Worm (Caenorhabditis elegans) whole organism, L1 larva: Measurements from ENCODE around the gene hpo-30.

Source experiments
- C16A3.4 ChIP-seq: fragments of 150-350 bp; optimal IDR thresholded peaks from 2 replicates; lab custom pipeline; 2014; ENCODE audit warnings: missing biosample characterization, missing genetic modification characterization
- C34B4.2 ChIP-seq: sonication (generic microtip); optimal IDR thresholded peaks from 2 replicates; lab custom pipeline; 2017; ENCODE audit warnings: mild to moderate bottlenecking, missing genetic modification characterization, missing compliant biosample characterization
- aly-2 ChIP-seq: fragments of 150-350 bp; optimal IDR thresholded peaks from 2 replicates; lab custom pipeline; 2014; ENCODE audit warnings: missing biosample characterization, missing genetic modification characterization
- ceh-82 ChIP-seq, 3 experiments: fragments of 150-350 bp in 1 of 3; sonication (generic microtip) in 2 of 3; optimal IDR thresholded peaks; 2 replicates each; lab custom pipeline; 2014 to 2017; ENCODE audit warnings: missing biosample characterization in 3 of 3, missing genetic modification characterization in 3 of 3
- ceh-88 ChIP-seq: fragments of 200-800 bp; sonication (Bioruptor generic); IDR thresholded peaks from 2 replicates; pipeline ENCODE4 v1.3.6; 2022; ENCODE audit warnings: missing genetic modification characterization, missing compliant biosample characterization
- ces-1 ChIP-seq: fragments of 150-350 bp; optimal IDR thresholded peaks from 2 replicates; lab custom pipeline; 2014; ENCODE audit warnings: missing biosample characterization, missing genetic modification reagents, missing genetic modification characterization
- dpl-1 ChIP-seq, 3 experiments: fragments of 150-350 bp in 2 of 3; sonication (generic microtip) in 1 of 3; optimal IDR thresholded peaks; 2 replicates each; lab custom pipeline; 2014 to 2017; ENCODE audit warnings: missing biosample characterization in 3 of 3, missing genetic modification characterization in 3 of 3, missing genetic modification reagents in 3 of 3
- efl-1 ChIP-seq, 4 experiments: fragments of 150-350 bp; optimal IDR thresholded peaks in 3 of 4; peaks in 1 of 4; 1 replicate in 1 of 4; 2 replicates in 3 of 4; lab custom pipeline; 2014; ENCODE audit warnings: missing biosample characterization in 2 of 4, missing genetic modification characterization in 2 of 4, missing genetic modification reagents in 2 of 4
- fkh-4 ChIP-seq: sonication (generic microtip); optimal IDR thresholded peaks from 2 replicates; lab custom pipeline; 2016; ENCODE audit warnings: missing compliant biosample characterization, missing genetic modification characterization, borderline replicate concordance
- fos-1 ChIP-seq: fragments of 150-350 bp; optimal IDR thresholded peaks from 2 replicates; lab custom pipeline; 2014; ENCODE audit warnings: missing biosample characterization, missing genetic modification characterization
- grh-1 ChIP-seq: fragments of 200-800 bp; sonication (Bioruptor generic); IDR thresholded peaks from 2 replicates; pipeline ENCODE4 v1.3.6; 2022; ENCODE audit warnings: missing genetic modification reagents, missing genetic modification characterization, missing compliant biosample characterization
- hlh-17 ChIP-seq: fragments of 200-800 bp; sonication (Bioruptor generic); optimal IDR thresholded peaks from 2 replicates; lab custom pipeline; 2018; ENCODE audit warnings: missing genetic modification characterization, mild to moderate bottlenecking, missing compliant biosample characterization, moderate library complexity, borderline replicate concordance
- irx-1 ChIP-seq: sonication (generic microtip); optimal IDR thresholded peaks from 2 replicates; lab custom pipeline; 2016; ENCODE audit warnings: missing genetic modification characterization, missing compliant biosample characterization
- jun-1 ChIP-seq: fragments of 150-350 bp; optimal IDR thresholded peaks from 2 replicates; lab custom pipeline; 2014; ENCODE audit warnings: missing biosample characterization, missing genetic modification reagents, missing genetic modification characterization
- lin-13 ChIP-seq: fragments of 150-350 bp; optimal IDR thresholded peaks from 2 replicates; lab custom pipeline; 2014; ENCODE audit warnings: missing biosample characterization, missing genetic modification reagents, missing genetic modification characterization
- lin-14 ChIP-seq: fragments of 200-800 bp; sonication (Bioruptor generic); optimal IDR thresholded peaks from 2 replicates; lab custom pipeline; 2018; ENCODE audit warnings: mild to moderate bottlenecking, missing genetic modification characterization, moderate library complexity, missing compliant biosample characterization
- lin-15B ChIP-seq: fragments of 150-350 bp; sonication (generic microtip); optimal IDR thresholded peaks from 3 replicates; lab custom pipeline; 2014; ENCODE audit warnings: missing biosample characterization, missing genetic modification characterization
- lin-35 ChIP-seq, 2 experiments: fragments of 150-350 bp; optimal IDR thresholded peaks; 2 replicates each; lab custom pipeline; 2014; ENCODE audit warnings: missing biosample characterization in 2 of 2, missing genetic modification characterization in 2 of 2, missing genetic modification reagents in 2 of 2
- mdl-1 ChIP-seq, 2 experiments: fragments of 150-350 bp; optimal IDR thresholded peaks; 2 replicates each; lab custom pipeline; 2014 to 2017; ENCODE audit warnings: missing biosample characterization in 2 of 2, missing genetic modification characterization in 2 of 2, inconsistent platforms in 1 of 2
- mep-1 ChIP-seq: fragments of 150-350 bp; optimal IDR thresholded peaks from 2 replicates; lab custom pipeline; 2014; ENCODE audit warnings: missing biosample characterization, missing genetic modification characterization
- nhr-71 ChIP-seq: sonication (generic microtip); optimal IDR thresholded peaks from 2 replicates; lab custom pipeline; 2016; ENCODE audit warnings: mild to moderate bottlenecking, missing genetic modification characterization, moderate library complexity, missing compliant biosample characterization
- nhr-76 ChIP-seq: sonication (generic microtip); optimal IDR thresholded peaks from 2 replicates; lab custom pipeline; 2017; ENCODE audit warnings: missing biosample characterization, missing genetic modification characterization
- nhr-77 ChIP-seq: fragments of 150-350 bp; optimal IDR thresholded peaks from 2 replicates; lab custom pipeline; 2014; ENCODE audit warnings: missing biosample characterization, missing genetic modification characterization
- nhr-85 ChIP-seq: sonication (generic microtip); peaks from one replicate; lab custom pipeline; 2016; ENCODE audit warnings: missing genetic modification characterization, inconsistent platforms, missing compliant biosample characterization
- nhr-90 ChIP-seq: sonication (generic microtip); optimal IDR thresholded peaks from 2 replicates; lab custom pipeline; 2016; ENCODE audit warnings: mild to moderate bottlenecking, missing genetic modification characterization, missing compliant biosample characterization; ENCODE audit not compliant: poor library complexity
- skn-1 ChIP-seq: fragments of 150-350 bp; optimal IDR thresholded peaks from 2 replicates; lab custom pipeline; 2014; ENCODE audit warnings: missing biosample characterization, missing genetic modification characterization
- snpc-4 ChIP-seq: fragments of 150-350 bp; optimal IDR thresholded peaks from 2 replicates; lab custom pipeline; 2014; ENCODE audit warnings: missing biosample characterization, missing genetic modification characterization
- snu-23 ChIP-seq: sonication (generic microtip); optimal IDR thresholded peaks from 2 replicates; lab custom pipeline; 2016; ENCODE audit warnings: missing genetic modification characterization, missing compliant biosample characterization
- sup-37 ChIP-seq: fragments of 200-800 bp; sonication (Bioruptor generic); optimal IDR thresholded peaks from 2 replicates; lab custom pipeline; 2018; ENCODE audit warnings: mild to moderate bottlenecking, missing genetic modification characterization, missing compliant biosample characterization
- tbx-2 ChIP-seq: sonication (generic microtip); optimal IDR thresholded peaks from 2 replicates; lab custom pipeline; 2016; ENCODE audit warnings: missing genetic modification characterization, missing compliant biosample characterization
- tlp-1 ChIP-seq: fragments of 150-350 bp; optimal IDR thresholded peaks from 2 replicates; lab custom pipeline; 2014; ENCODE audit warnings: missing biosample characterization, missing genetic modification characterization
- unc-130 ChIP-seq: fragments of 150-350 bp; optimal IDR thresholded peaks from 2 replicates; lab custom pipeline; 2017; ENCODE audit warnings: missing biosample characterization, missing genetic modification characterization, inconsistent platforms
- zip-4 ChIP-seq: fragments of 200-800 bp; sonication (Bioruptor generic); optimal IDR thresholded peaks from 2 replicates; lab custom pipeline; 2018; ENCODE audit warnings: mild to moderate bottlenecking, missing genetic modification characterization, moderate library complexity, missing compliant biosample characterization
- ztf-11 ChIP-seq, 2 experiments: sonication (generic microtip); optimal IDR thresholded peaks; 2 replicates each; lab custom pipeline; 2016 to 2017; ENCODE audit warnings: missing genetic modification characterization in 2 of 2, missing biosample characterization in 1 of 2, missing compliant biosample characterization in 1 of 2

Gene hpo-30

ce11 chrV:12281508-12281907 is 28.6 kb downstream of the hpo-30 start:
- no peak for TF ChIP-seq tbx-2 (tag; lab: Kevin White, UChicago)
- TF ChIP-seq unc-130 = no peak
- TF ChIP-seq nhr-90 (tag; lab: Kevin White, UChicago) = no peak
- TF ChIP-seq C34B4.2 (tag; lab: Kevin White, UChicago) = no peak
- no peak for TF ChIP-seq nhr-77
- TF ChIP-seq C16A3.4 (tag; lab: Kevin White, UChicago) = no peak
- TF ChIP-seq nhr-85 = no peak

- TF ChIP-seq snu-23 (GFP tag; lab: Kevin White, UChicago) (no peak), ztf-11 (tag; optimal IDR thresholded peaks at IDR 0.05; lab: Kevin White, UChicago) (no peak), lin-14 (GFP tag; lab: Kevin White, UChicago) (no peak), zip-4 (no peak), dpl-1 (GFP tag; optimal IDR thresholded peaks at IDR 0.05; lab: Kevin White, UChicago) (no peak), aly-2 (tag; lab: Kevin White, UChicago) (no peak), fos-1 (tag; lab: Kevin White, UChicago) (no peak), unc-130 (no peak), snpc-4 (no peak), tlp-1 (no peak), irx-1 (tag; lab: Kevin White, UChicago) (no peak), lin-13 (no peak), ceh-88 (GFP tag; lab: Robert Waterston, UW) (no peak)
Measured at ce11 chrV:12276946-12277345, 33.2 kb downstream of the hpo-30 start, which contains the start of gene bnc-1. Gene bnc-1, minus strand, starts transcription at chrV:12277046.

- TF ChIP-seq efl-1 (optimal IDR thresholded peaks at IDR 0.05; lab: Kevin White, UChicago) (no peak), efl-1 (GFP tag; optimal IDR thresholded peaks at IDR 0.05 in 1 of 2; lab: Kevin White, UChicago) (peak in 1 of 2 experiments; percentile 57), nhr-71 (tag; lab: Kevin White, UChicago) (no peak)
Measured at ce11 chrV:12275714-12276113, 34.4 kb downstream of the hpo-30 start.

ce11 chrV:12271495-12271894 is 38.7 kb downstream of the hpo-30 start, which contains the start of the genes tsfm-1 and capg-2:
Gene tsfm-1, minus strand, starts transcription at chrV:12271551.
Gene capg-2, plus strand, starts transcription at chrV:12271873.
- TF ChIP-seq lin-35 (GFP tag; optimal IDR thresholded peaks at IDR 0.05; lab: Kevin White, UChicago) (peak; percentile 58 to 84), sup-37 (GFP tag; lab: Kevin White, UChicago) (no peak), fkh-4 (tag; lab: Kevin White, UChicago) (no peak), hlh-17 (no peak), grh-1 (GFP tag; lab: Robert Waterston, UW) (no peak), mep-1 (tag; lab: Kevin White, UChicago) (peak; percentile 7), lin-15B (tag; lab: Kevin White, UChicago) (peak; percentile 7), efl-1 (optimal IDR thresholded peaks at IDR 0.05; lab: Kevin White, UChicago) (peak; percentile 27 to 69), efl-1 (GFP tag; optimal IDR thresholded peaks at IDR 0.05 in 1 of 2; lab: Kevin White, UChicago) (peak; percentile 81 to 96), jun-1 (tag; lab: Kevin White, UChicago) (no peak), mdl-1 (tag; optimal IDR thresholded peaks at IDR 0.05; lab: Kevin White, UChicago) (no peak), dpl-1 (GFP tag; optimal IDR thresholded peaks at IDR 0.05; lab: Kevin White, UChicago) (peak; percentile 64 to 86 (median 70)), nhr-77 (no peak), nhr-85 (peak; percentile 28), nhr-76 (tag; lab: Kevin White, UChicago) (no peak), skn-1 (tag; lab: Kevin White, UChicago) (no peak), ceh-82 (tag; optimal IDR thresholded peaks at IDR 0.05; lab: Kevin White, UChicago) (peak in 1 of 3 experiments; percentile 1), lin-14 (GFP tag; lab: Kevin White, UChicago) (no peak), ces-1 (no peak), lin-13 (no peak)
